Fruit fly (Drosophila melanogaster): ENCODE results near the gene osi.
A peak's percentile ranks its signal among the peaks of the same experiment; 100 is the strongest.

dm6 chr2L:16859566-16859965 is 28.2 kb downstream of the osi start:
- TF ChIP-seq CG9139 (GFP tag; optimal IDR thresholded peaks at IDR 0.05): no peak
- peak; percentile 9 for TF ChIP-seq Eip78C (GFP tag)
- TF ChIP-seq CG8319 (GFP tag; optimal IDR thresholded peaks at IDR 0.05): no peak
- TF ChIP-seq Gug (GFP tag; IDR thresholded peaks at IDR 0.05): no peak
- TF ChIP-seq CG15336 (GFP tag; IDR thresholded peaks at IDR 0.05): no peak
- no peak for TF ChIP-seq Eip75B (GFP tag; optimal IDR thresholded peaks at IDR 0.05)
- TF ChIP-seq pdm3 (GFP tag; optimal IDR thresholded peaks at IDR 0.05): no peak
- TF ChIP-seq Ets21C (GFP tag; optimal IDR thresholded peaks at IDR 0.05): no peak
- no peak for TF ChIP-seq CG1621 (tag; optimal IDR thresholded peaks at IDR 0.05)
- no peak for TF ChIP-seq CG8119 (GFP tag; IDR thresholded peaks at IDR 0.05)
- TF ChIP-seq lz (GFP tag; optimal IDR thresholded peaks at IDR 0.05): no peak
